Fruit fly (Drosophila melanogaster): ENCODE data around the gene rdgC.

DNA sequence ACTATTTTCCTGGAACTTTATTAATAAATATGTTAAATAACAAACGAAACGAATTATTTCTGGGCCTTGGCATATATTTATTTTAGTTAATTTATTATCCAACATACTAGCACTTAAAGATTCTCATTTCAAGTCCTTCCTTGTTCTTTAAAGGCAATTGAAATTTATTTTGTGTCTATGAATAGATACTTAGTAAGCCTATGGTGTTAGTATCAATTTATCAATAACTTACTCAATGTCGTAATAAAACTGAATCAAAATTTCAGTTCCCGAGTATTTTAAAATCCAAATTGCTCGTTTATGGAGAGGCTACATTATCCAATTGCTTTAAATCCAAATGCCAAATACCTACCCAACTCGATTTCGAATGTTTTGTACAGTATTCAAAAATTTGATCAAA lies 17.6 kb downstream of the rdgC start, which contains the start of gene CG32228:
- no peak for TF ChIP-seq Jra (GFP tag; optimal IDR thresholded peaks at IDR 0.05)
- TF ChIP-seq OdsH (GFP tag; optimal IDR thresholded peaks at IDR 0.05), result no peak
- no peak for TF ChIP-seq psq (GFP tag; optimal IDR thresholded peaks at IDR 0.05)
- TF ChIP-seq GATAd (GFP tag; optimal IDR thresholded peaks at IDR 0.05), result no peak
- no peak for TF ChIP-seq h (GFP tag; optimal IDR thresholded peaks at IDR 0.05)
- TF ChIP-seq lola (GFP tag; optimal IDR thresholded peaks at IDR 0.05), result no peak
- no peak for TF ChIP-seq foxo (GFP tag; optimal IDR thresholded peaks at IDR 0.05)
